Worm (Caenorhabditis elegans) whole organism, mixed stage, embryonic: ENCODE results near the gene Y38H6C.25.
A peak's percentile ranks its signal among the peaks of the same experiment; 100 is the strongest.

ENCODE experiments used
- M03D4.4 ChIP-seq: sonication (generic microtip); optimal IDR thresholded peaks from 2 replicates; lab custom pipeline; 2017; ENCODE audit warnings: mild to moderate bottlenecking, missing genetic modification characterization, missing compliant biosample characterization
- bed-3 ChIP-seq: fragments of 200-800 bp; sonication (Bioruptor generic); optimal IDR thresholded peaks from 3 replicates; lab custom pipeline; 2018; ENCODE audit warnings: mild to moderate bottlenecking, missing genetic modification characterization, moderate library complexity, missing compliant biosample characterization
- blmp-1 ChIP-seq: fragments of 150-350 bp; optimal IDR thresholded peaks from 2 replicates; lab custom pipeline; 2014; ENCODE audit warnings: missing biosample characterization, missing genetic modification characterization
- ceh-39 ChIP-seq: fragments of 150-350 bp; optimal IDR thresholded peaks from 2 replicates; lab custom pipeline; 2014; ENCODE audit warnings: missing biosample characterization, missing genetic modification characterization
- ceh-43 ChIP-seq: fragments of 200-800 bp; sonication (Bioruptor generic); optimal IDR thresholded peaks from 2 replicates; lab custom pipeline; 2018; ENCODE audit warnings: mild to moderate bottlenecking, missing genetic modification characterization, moderate library complexity, missing compliant biosample characterization
- ceh-83 ChIP-seq: fragments of 200-800 bp; sonication (Bioruptor generic); optimal IDR thresholded peaks from 2 replicates; lab custom pipeline; 2018; ENCODE audit warnings: mild to moderate bottlenecking, missing genetic modification characterization, missing compliant biosample characterization
- ces-1 ChIP-seq: fragments of 150-350 bp; optimal IDR thresholded peaks from 2 replicates; lab custom pipeline; 2014; ENCODE audit warnings: missing biosample characterization, missing genetic modification reagents, missing genetic modification characterization
- cnd-1 ChIP-seq: fragments of 200-800 bp; sonication (Bioruptor generic); optimal IDR thresholded peaks from 2 replicates; lab custom pipeline; 2018; ENCODE audit warnings: mild to moderate bottlenecking, missing genetic modification characterization, missing compliant biosample characterization
- drap-1 ChIP-seq: fragments of 200-800 bp; sonication (Bioruptor generic); optimal IDR thresholded peaks from 3 replicates; lab custom pipeline; 2018; ENCODE audit warnings: mild to moderate bottlenecking, missing genetic modification characterization, missing compliant biosample characterization
- elt-1 ChIP-seq: sonication (generic microtip); optimal IDR thresholded peaks from 2 replicates; lab custom pipeline; 2017; ENCODE audit warnings: missing genetic modification characterization, mild to moderate bottlenecking, missing compliant biosample characterization, antibody characterized with exemption, moderate library complexity, borderline replicate concordance; ENCODE audit not compliant: insufficient read depth
- elt-3 ChIP-seq: fragments of 150-350 bp; optimal IDR thresholded peaks from 2 replicates; lab custom pipeline; 2014; ENCODE audit warnings: missing biosample characterization, missing genetic modification characterization
- flh-1 ChIP-seq: fragments of 200-800 bp; sonication (Bioruptor generic); optimal IDR thresholded peaks from 2 replicates; lab custom pipeline; 2018; ENCODE audit warnings: mild to moderate bottlenecking, missing genetic modification characterization, moderate library complexity, missing compliant biosample characterization
- hlh-1 ChIP-seq: fragments of 150-350 bp; optimal IDR thresholded peaks from 2 replicates; lab custom pipeline; 2014; ENCODE audit warnings: missing biosample characterization, missing genetic modification reagents, missing genetic modification characterization
- lin-13 ChIP-seq: fragments of 150-350 bp; optimal IDR thresholded peaks from 2 replicates; lab custom pipeline; 2014; ENCODE audit warnings: missing biosample characterization, missing genetic modification characterization
- lin-32 ChIP-seq: fragments of 200-800 bp; sonication (Bioruptor generic); optimal IDR thresholded peaks from 2 replicates; lab custom pipeline; 2018; ENCODE audit warnings: mild to moderate bottlenecking, missing genetic modification characterization, missing compliant biosample characterization
- lsy-2 ChIP-seq: fragments of 150-350 bp; optimal IDR thresholded peaks from 2 replicates; lab custom pipeline; 2014; ENCODE audit warnings: missing biosample characterization, missing genetic modification characterization
- mab-5 ChIP-seq: fragments of 150-350 bp; optimal IDR thresholded peaks from 2 replicates; lab custom pipeline; 2014; ENCODE audit warnings: missing biosample characterization, missing genetic modification characterization
- mep-1 ChIP-seq: fragments of 150-350 bp; optimal IDR thresholded peaks from 2 replicates; lab custom pipeline; 2017; ENCODE audit warnings: missing biosample characterization, missing genetic modification reagents, missing genetic modification characterization, inconsistent platforms
- mls-2 ChIP-seq: sonication (generic microtip); optimal IDR thresholded peaks from 2 replicates; lab custom pipeline; 2016; ENCODE audit warnings: mild to moderate bottlenecking, missing genetic modification characterization, moderate library complexity, missing compliant biosample characterization
- nhr-12 ChIP-seq: fragments of 150-350 bp; optimal IDR thresholded peaks from 2 replicates; lab custom pipeline; 2014; ENCODE audit warnings: missing biosample characterization, missing genetic modification characterization
- nhr-2 ChIP-seq: fragments of 150-350 bp; optimal IDR thresholded peaks from 2 replicates; lab custom pipeline; 2014; ENCODE audit warnings: missing biosample characterization, missing genetic modification characterization
- nhr-237 ChIP-seq: fragments of 150-350 bp; optimal IDR thresholded peaks from 2 replicates; lab custom pipeline; 2014; ENCODE audit warnings: missing biosample characterization, missing genetic modification characterization
- nhr-76 ChIP-seq: sonication (generic microtip); optimal IDR thresholded peaks from 2 replicates; lab custom pipeline; 2017; ENCODE audit warnings: missing biosample characterization, missing genetic modification characterization
- pha-4 ChIP-seq: fragments of 150-350 bp; optimal IDR thresholded peaks from 2 replicates; lab custom pipeline; 2018; ENCODE audit warnings: missing biosample characterization, missing genetic modification reagents, missing genetic modification characterization
- sem-2 ChIP-seq: fragments of 200-800 bp; sonication (Bioruptor generic); optimal IDR thresholded peaks from 2 replicates; lab custom pipeline; 2018; ENCODE audit warnings: mild to moderate bottlenecking, missing genetic modification characterization, missing compliant biosample characterization
- snpc-4 ChIP-seq: fragments of 150-350 bp; optimal IDR thresholded peaks from 2 replicates; lab custom pipeline; 2014; ENCODE audit warnings: missing biosample characterization, missing genetic modification characterization
- sptf-1 ChIP-seq: sonication (generic microtip); optimal IDR thresholded peaks from 2 replicates; lab custom pipeline; 2017; ENCODE audit warnings: mild to moderate bottlenecking, missing genetic modification characterization, moderate library complexity, missing compliant biosample characterization
- tbx-8 ChIP-seq: fragments of 200-800 bp; sonication (Bioruptor generic); optimal IDR thresholded peaks from 2 replicates; lab custom pipeline; 2018; ENCODE audit warnings: mild to moderate bottlenecking, missing genetic modification characterization, moderate library complexity, missing compliant biosample characterization
- unc-120 ChIP-seq: sonication (generic microtip); optimal IDR thresholded peaks from 2 replicates; lab custom pipeline; 2017; ENCODE audit warnings: missing genetic modification characterization, missing compliant biosample characterization; ENCODE audit not compliant: poor library complexity, severe bottlenecking
- unc-39 ChIP-seq: fragments of 150-350 bp; optimal IDR thresholded peaks from 2 replicates; lab custom pipeline; 2014; ENCODE audit warnings: missing biosample characterization, missing genetic modification characterization
- unc-62 ChIP-seq: fragments of 150-350 bp; optimal IDR thresholded peaks from 2 replicates; lab custom pipeline; 2014; ENCODE audit warnings: missing biosample characterization, missing genetic modification reagents, missing genetic modification characterization
- zip-8 ChIP-seq: fragments of 150-350 bp; optimal IDR thresholded peaks from 2 replicates; lab custom pipeline; 2014; ENCODE audit warnings: missing biosample characterization, missing genetic modification characterization
- ztf-11 ChIP-seq: fragments of 150-350 bp; optimal IDR thresholded peaks from 2 replicates; lab custom pipeline; 2014; ENCODE audit warnings: missing biosample characterization, missing genetic modification characterization

The Y38H6C.25 gene

DNA sequence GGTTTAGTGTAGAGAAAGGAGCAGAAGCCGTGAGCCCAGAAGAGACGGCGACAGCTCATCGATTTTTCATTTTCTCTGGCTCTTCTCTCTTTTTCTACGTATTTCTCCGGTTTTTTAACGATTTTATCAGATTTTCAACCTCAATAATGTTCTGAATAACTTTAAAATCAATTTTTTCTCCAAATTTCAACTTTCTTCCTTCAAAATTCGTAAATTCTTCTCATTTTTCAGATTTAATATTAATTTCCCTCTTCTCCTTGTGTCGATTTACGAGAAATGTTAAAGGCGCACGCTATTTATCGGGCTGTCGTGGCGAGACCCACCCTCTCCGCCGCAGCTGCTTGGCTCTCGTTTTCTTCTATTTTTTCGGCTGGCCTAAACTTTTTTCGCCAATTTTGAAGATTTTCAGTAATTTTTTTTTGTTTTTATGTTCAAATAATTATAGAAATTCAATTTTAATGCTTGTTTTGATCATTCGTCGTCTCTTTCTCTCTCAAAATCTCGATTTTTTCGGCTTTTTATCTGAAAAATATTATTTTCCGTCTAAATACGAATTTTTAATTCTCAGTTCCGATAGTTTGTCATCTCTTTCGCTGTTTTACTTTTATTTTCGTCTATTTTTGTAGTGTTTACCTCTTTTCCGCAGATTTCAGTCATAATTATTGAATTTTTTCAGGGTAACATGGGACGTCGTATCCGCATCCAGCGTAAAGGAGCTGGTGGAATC lies 39.9 kb upstream of the Y38H6C.25 start, which contains the start of the genes calf-1 and rpl-2 (continued):
- TF ChIP-seq sptf-1 (tag; lab: Kevin White, UChicago) (peak; percentile 16), snpc-4 (tag; lab: Kevin White, UChicago) (no peak), pha-4 (tag; lab: Kevin White, UChicago) (no peak), elt-3 (tag; lab: Kevin White, UChicago) (no peak)

ce11 chrV:20480790-20481189 lies 38.2 kb upstream of the Y38H6C.25 start:
- TF ChIP-seq zip-8 (no peak), ztf-11 (no peak), M03D4.4 (tag; lab: Kevin White, UChicago) (no peak), pha-4 (tag; lab: Kevin White, UChicago) (no peak), cnd-1 (tag; lab: Kevin White, UChicago) (no peak), ceh-39 (tag; lab: Kevin White, UChicago) (no peak), nhr-2 (tag; lab: Kevin White, UChicago) (no peak), mab-5 (tag; lab: Kevin White, UChicago) (no peak), ces-1 (GFP tag; lab: Kevin White, UChicago) (no peak), elt-1 (tag; lab: Kevin White, UChicago) (no peak), hlh-1 (tag; lab: Kevin White, UChicago) (no peak), sptf-1 (tag; lab: Kevin White, UChicago) (no peak), ceh-83 (GFP tag; lab: Kevin White, UChicago) (no peak)
- TF ChIP-seq, all 35 proteins: peak for 0

- TF ChIP-seq nhr-76 (tag; lab: Kevin White, UChicago): no peak
- TF ChIP-seq sem-2 (GFP tag; lab: Kevin White, UChicago): no peak
- no peak for TF ChIP-seq ztf-11
- no peak for TF ChIP-seq M03D4.4 (tag; lab: Kevin White, UChicago)
- no peak for TF ChIP-seq drap-1 (GFP tag; lab: Kevin White, UChicago)
- TF ChIP-seq lsy-2 (tag; lab: Kevin White, UChicago): no peak
Measured at ce11 chrV:20485285-20485684, 33.7 kb upstream of the Y38H6C.25 start, which contains the start of gene dhcr-7. Gene dhcr-7 (minus strand): TSS chrV:20485385.

DNA sequence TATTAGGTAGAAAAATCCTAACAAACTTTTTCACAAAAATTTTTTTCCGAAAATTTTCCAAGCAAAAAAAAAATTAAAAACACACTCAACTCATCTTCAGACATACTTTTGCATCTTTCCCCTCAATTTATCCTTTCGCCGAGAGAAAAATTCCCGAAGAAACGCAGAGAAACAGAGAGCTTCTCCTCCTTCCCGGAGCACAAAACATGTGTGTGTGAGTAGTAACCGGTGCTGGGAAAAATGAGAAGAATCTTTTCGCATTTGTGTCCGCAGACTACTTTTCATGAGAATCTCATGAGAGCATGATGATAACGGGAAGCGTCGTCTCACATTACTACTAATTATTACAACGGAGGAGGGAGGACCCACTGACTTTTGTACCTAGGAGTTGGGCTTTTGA lies 32.5 kb upstream of the Y38H6C.25 start:
- TF ChIP-seq sem-2 (GFP tag; lab: Kevin White, UChicago) (no peak), lin-13 (no peak), flh-1 (no peak), hlh-1 (tag; lab: Kevin White, UChicago) (peak; percentile 7), ces-1 (GFP tag; lab: Kevin White, UChicago) (peak; percentile 34), cnd-1 (tag; lab: Kevin White, UChicago) (no peak), unc-120 (tag; lab: Kevin White, UChicago) (peak; percentile 7)
- TF ChIP-seq, all 35 proteins: peak for 3

DNA sequence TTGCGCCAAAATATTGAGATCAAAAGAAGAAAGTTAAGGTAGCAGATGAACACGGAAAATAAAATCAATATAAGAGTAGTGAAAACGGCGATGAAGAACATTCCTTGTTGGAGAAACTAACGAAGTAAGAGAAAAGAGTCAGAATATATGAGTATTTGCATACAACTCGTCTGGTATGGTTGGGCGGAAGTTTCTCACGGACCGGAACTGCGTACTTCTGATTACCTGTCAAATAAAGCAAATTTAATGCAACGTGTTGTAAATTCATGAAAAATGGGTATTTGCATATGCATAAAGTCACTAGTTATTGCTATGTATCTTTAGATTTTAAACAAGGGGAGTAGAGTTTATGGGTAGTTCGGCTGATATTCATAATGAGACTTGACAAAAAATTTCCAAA lies 29.9 kb upstream of the Y38H6C.25 start, which contains the start of gene srbc-78:
Gene srbc-78, minus strand, starts transcription at position 101 of the 400 bp plus-strand sequence.
- TF ChIP-seq tbx-8 (GFP tag; lab: Kevin White, UChicago) (no peak), ztf-11 (no peak), snpc-4 (tag; lab: Kevin White, UChicago) (no peak), sptf-1 (tag; lab: Kevin White, UChicago) (no peak), mab-5 (tag; lab: Kevin White, UChicago) (no peak), lin-32 (GFP tag; lab: Kevin White, UChicago) (no peak), sem-2 (GFP tag; lab: Kevin White, UChicago) (no peak), elt-1 (tag; lab: Kevin White, UChicago) (no peak), blmp-1 (tag; lab: Kevin White, UChicago) (no peak), hlh-1 (tag; lab: Kevin White, UChicago) (no peak), elt-3 (tag; lab: Kevin White, UChicago) (no peak), ceh-39 (tag; lab: Kevin White, UChicago) (no peak), ceh-43 (no peak), drap-1 (GFP tag; lab: Kevin White, UChicago) (no peak), ceh-83 (GFP tag; lab: Kevin White, UChicago) (no peak)
- TF ChIP-seq, all 35 proteins: peak for 0

DNA sequence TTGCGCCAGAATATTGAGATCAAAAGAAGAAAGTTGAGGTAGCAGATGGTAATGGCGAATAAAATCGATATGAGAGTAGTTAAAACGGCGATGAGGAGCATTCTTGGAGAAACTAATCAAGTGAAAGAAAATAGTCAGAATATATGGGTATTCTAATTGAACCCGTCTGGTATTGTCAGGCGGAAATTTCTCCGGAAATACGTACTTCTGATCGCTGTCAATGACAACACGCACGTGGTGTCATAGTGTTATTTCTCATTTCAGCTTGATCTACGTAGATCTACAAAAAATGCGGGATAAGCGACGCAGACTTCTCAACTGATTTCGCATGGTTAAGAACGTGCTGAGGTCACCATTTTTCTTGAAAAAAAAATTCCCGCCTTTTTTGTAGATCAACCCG lies 26.6 kb upstream of the Y38H6C.25 start, which contains the start of gene srbc-79:
Gene srbc-79, minus strand, starts transcription at position 101 of the 400 bp plus-strand sequence.
- TF ChIP-seq elt-1 (tag; lab: Kevin White, UChicago): no peak
- no peak for TF ChIP-seq unc-120 (tag; lab: Kevin White, UChicago)
- TF ChIP-seq unc-62 (GFP tag; lab: Kevin White, UChicago): no peak
- TF ChIP-seq snpc-4 (tag; lab: Kevin White, UChicago): no peak
- TF ChIP-seq cnd-1 (tag; lab: Kevin White, UChicago): no peak
- no peak for TF ChIP-seq mls-2 (tag; lab: Kevin White, UChicago)
- TF ChIP-seq elt-3 (tag; lab: Kevin White, UChicago): no peak
- TF ChIP-seq unc-39 (tag; lab: Kevin White, UChicago): no peak
- TF ChIP-seq mep-1 (tag; lab: Kevin White, UChicago): no peak
- TF ChIP-seq ceh-43: no peak
- no peak for TF ChIP-seq M03D4.4 (tag; lab: Kevin White, UChicago)
- TF ChIP-seq nhr-76 (tag; lab: Kevin White, UChicago): no peak
- no peak for TF ChIP-seq bed-3
- no peak for TF ChIP-seq drap-1 (GFP tag; lab: Kevin White, UChicago)
- TF ChIP-seq nhr-2 (tag; lab: Kevin White, UChicago): no peak
- no peak for TF ChIP-seq nhr-237 (tag; lab: Kevin White, UChicago)
- TF ChIP-seq nhr-12: no peak
